Worm (Caenorhabditis elegans) whole organism, L3 larva: ENCODE results near the gene ptr-25.

Source experiments
- R02D3.7 ChIP-seq: fragments of 150-350 bp; optimal IDR thresholded peaks from 2 replicates; lab custom pipeline; 2014; ENCODE audit warnings: missing biosample characterization, missing genetic modification characterization
- aly-2 ChIP-seq: fragments of 150-350 bp; optimal IDR thresholded peaks from 2 replicates; lab custom pipeline; 2014; ENCODE audit warnings: missing biosample characterization, missing genetic modification characterization
- ama-1 ChIP-seq: fragments of 150-350 bp; optimal IDR thresholded peaks from 2 replicates; lab custom pipeline; 2018
- ceh-28 ChIP-seq: fragments of 150-350 bp; optimal IDR thresholded peaks from 2 replicates; lab custom pipeline; 2014; ENCODE audit warnings: missing biosample characterization, missing genetic modification reagents, missing genetic modification characterization
- ceh-82 ChIP-seq: fragments of 150-350 bp; optimal IDR thresholded peaks from 2 replicates; lab custom pipeline; 2014; ENCODE audit warnings: missing biosample characterization, missing genetic modification characterization
- ceh-9 ChIP-seq: sonication (generic microtip); optimal IDR thresholded peaks from 2 replicates; lab custom pipeline; 2018; ENCODE audit warnings: missing biosample characterization, missing genetic modification characterization
- daf-12 ChIP-seq: fragments of 150-350 bp; optimal IDR thresholded peaks from 2 replicates; lab custom pipeline; 2014; ENCODE audit warnings: missing biosample characterization, missing genetic modification reagents, missing genetic modification characterization
- egl-27 ChIP-seq: sonication (generic microtip); optimal IDR thresholded peaks from 4 replicates; lab custom pipeline; 2017; ENCODE audit warnings: missing biosample characterization, missing genetic modification reagents, missing genetic modification characterization
- elt-1 ChIP-seq: fragments of 150-350 bp; optimal IDR thresholded peaks from 2 replicates; lab custom pipeline; 2014; ENCODE audit warnings: missing biosample characterization, missing genetic modification characterization
- elt-2 ChIP-seq: sonication (generic microtip); optimal IDR thresholded peaks from 2 replicates; lab custom pipeline; 2016; ENCODE audit warnings: missing genetic modification reagents, mild to moderate bottlenecking, missing genetic modification characterization, missing compliant biosample characterization
- elt-3 ChIP-seq, 3 experiments: fragments of 150-350 bp in 1 of 3; sonication (generic microtip) in 2 of 3; optimal IDR thresholded peaks; 2 replicates in 2 of 3; 4 replicates in 1 of 3; lab custom pipeline; 2014 to 2017; ENCODE audit warnings: missing biosample characterization in 3 of 3, missing genetic modification characterization in 3 of 3
- eor-1 ChIP-seq, 2 experiments: fragments of 150-350 bp; optimal IDR thresholded peaks; 2 replicates each; lab custom pipeline; 2014 to 2018; ENCODE audit warnings: missing biosample characterization in 2 of 2, missing genetic modification characterization in 2 of 2
- fkh-10 ChIP-seq: sonication (generic microtip); optimal IDR thresholded peaks from 2 replicates; lab custom pipeline; 2017; ENCODE audit warnings: missing biosample characterization, missing genetic modification reagents, missing genetic modification characterization
- fkh-2 ChIP-seq: fragments of 150-350 bp; optimal IDR thresholded peaks from 2 replicates; lab custom pipeline; 2014; ENCODE audit warnings: missing biosample characterization, missing genetic modification reagents, missing genetic modification characterization
- fos-1 ChIP-seq: fragments of 150-350 bp; optimal IDR thresholded peaks from 2 replicates; lab custom pipeline; 2014; ENCODE audit warnings: missing biosample characterization, missing genetic modification characterization
- hmg-11 ChIP-seq: sonication (generic microtip); optimal IDR thresholded peaks from 2 replicates; lab custom pipeline; 2016; ENCODE audit warnings: missing genetic modification characterization, missing compliant biosample characterization
- lin-15B ChIP-seq: fragments of 150-350 bp; optimal IDR thresholded peaks from 2 replicates; lab custom pipeline; 2014; ENCODE audit warnings: missing biosample characterization, missing genetic modification characterization
- lin-39 ChIP-seq: fragments of 150-350 bp; optimal IDR thresholded peaks from 2 replicates; lab custom pipeline; 2018; ENCODE audit warnings: missing biosample characterization, missing genetic modification reagents, missing genetic modification characterization
- lsy-12 ChIP-seq: sonication (generic microtip); optimal IDR thresholded peaks from 2 replicates; lab custom pipeline; 2016; ENCODE audit warnings: mild to moderate bottlenecking, missing genetic modification characterization, missing compliant biosample characterization
- mdl-1 ChIP-seq: fragments of 150-350 bp; optimal IDR thresholded peaks from 2 replicates; lab custom pipeline; 2014; ENCODE audit warnings: missing biosample characterization, missing genetic modification characterization
- mml-1 ChIP-seq: fragments of 150-350 bp; sonication (generic microtip); optimal IDR thresholded peaks from 3 replicates; lab custom pipeline; 2014; ENCODE audit warnings: missing biosample characterization, missing genetic modification characterization
- nfya-1 ChIP-seq: sonication (generic microtip); optimal IDR thresholded peaks from 2 replicates; lab custom pipeline; 2017; ENCODE audit warnings: missing genetic modification characterization, mild to moderate bottlenecking, missing compliant biosample characterization, antibody characterized with exemption, moderate library complexity; ENCODE audit not compliant: insufficient read depth
- nhr-11 ChIP-seq: fragments of 150-350 bp; optimal IDR thresholded peaks from 2 replicates; lab custom pipeline; 2014; ENCODE audit warnings: missing biosample characterization, missing genetic modification characterization
- nhr-12 ChIP-seq: fragments of 150-350 bp; optimal IDR thresholded peaks from 2 replicates; lab custom pipeline; 2014; ENCODE audit warnings: missing biosample characterization, missing genetic modification characterization
- nhr-23 ChIP-seq: fragments of 150-350 bp; optimal IDR thresholded peaks from 2 replicates; lab custom pipeline; 2014; ENCODE audit warnings: missing biosample characterization, missing genetic modification reagents, missing genetic modification characterization
- nhr-237 ChIP-seq: fragments of 150-350 bp; optimal IDR thresholded peaks from 2 replicates; lab custom pipeline; 2014; ENCODE audit warnings: missing biosample characterization, missing genetic modification characterization
- nhr-25 ChIP-seq: sonication (generic microtip); optimal IDR thresholded peaks from 2 replicates; lab custom pipeline; 2017; ENCODE audit warnings: missing biosample characterization, missing genetic modification characterization
- nhr-28 ChIP-seq: fragments of 150-350 bp; optimal IDR thresholded peaks from 2 replicates; lab custom pipeline; 2014; ENCODE audit warnings: missing biosample characterization, missing genetic modification characterization
- nhr-43 ChIP-seq: sonication (generic microtip); optimal IDR thresholded peaks from 2 replicates; lab custom pipeline; 2016; ENCODE audit warnings: mild to moderate bottlenecking, missing genetic modification characterization, missing compliant biosample characterization; ENCODE audit not compliant: poor library complexity, severe bottlenecking
- nhr-67 ChIP-seq: fragments of 150-350 bp; optimal IDR thresholded peaks from 2 replicates; lab custom pipeline; 2014; ENCODE audit warnings: missing biosample characterization, missing genetic modification characterization
- nhr-76 ChIP-seq: fragments of 150-350 bp; sonication (generic microtip); optimal IDR thresholded peaks from 5 replicates; lab custom pipeline; 2014; ENCODE audit warnings: missing biosample characterization, missing genetic modification characterization
- pha-4 ChIP-seq: fragments of 150-350 bp; optimal IDR thresholded peaks from 2 replicates; lab custom pipeline; 2014; ENCODE audit warnings: missing biosample characterization, missing genetic modification reagents, missing genetic modification characterization
- skn-1 ChIP-seq: fragments of 150-350 bp; optimal IDR thresholded peaks from 2 replicates; lab custom pipeline; 2014; ENCODE audit warnings: missing biosample characterization, missing genetic modification characterization
- snpc-4 ChIP-seq: fragments of 150-350 bp; optimal IDR thresholded peaks from 2 replicates; lab custom pipeline; 2014; ENCODE audit warnings: missing biosample characterization, missing genetic modification characterization
- tbx-2 ChIP-seq: sonication (generic microtip); optimal IDR thresholded peaks from 2 replicates; lab custom pipeline; 2016; ENCODE audit warnings: mild to moderate bottlenecking, missing genetic modification characterization, missing compliant biosample characterization
- unc-39 ChIP-seq: sonication (generic microtip); optimal IDR thresholded peaks from 4 replicates; lab custom pipeline; 2017; ENCODE audit warnings: missing biosample characterization, missing genetic modification characterization
- unc-62 ChIP-seq: fragments of 150-350 bp; sonication (generic microtip); optimal IDR thresholded peaks from 4 replicates; lab custom pipeline; 2014; ENCODE audit warnings: missing biosample characterization, missing genetic modification reagents, missing genetic modification characterization
- zag-1 ChIP-seq: fragments of 150-350 bp; optimal IDR thresholded peaks from 2 replicates; lab custom pipeline; 2014; ENCODE audit warnings: missing biosample characterization, missing genetic modification characterization
- ztf-4 ChIP-seq: fragments of 150-350 bp; optimal IDR thresholded peaks from 2 replicates; lab custom pipeline; 2014; ENCODE audit warnings: missing biosample characterization, missing genetic modification characterization

ptr-25 gene

DNA sequence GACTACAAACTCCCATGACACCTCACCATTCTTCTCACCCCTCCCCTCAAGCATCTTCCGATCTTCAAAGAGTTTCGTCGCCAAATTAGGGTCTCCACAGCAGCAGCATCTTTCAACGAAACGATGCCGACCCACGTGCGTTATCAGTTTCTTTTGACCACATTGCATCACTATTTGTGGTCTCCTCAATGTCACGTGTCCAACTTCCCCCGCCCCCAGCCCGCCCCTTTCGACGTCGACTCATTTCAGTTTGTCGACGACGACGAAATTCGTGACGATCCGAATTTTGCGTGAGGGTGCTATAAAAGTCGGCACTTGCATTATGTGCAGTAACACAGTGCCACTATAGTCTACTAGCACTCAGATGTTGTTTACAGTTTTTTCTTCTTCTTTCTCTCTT lies 46.3 kb downstream of the ptr-25 start (continued):
- TF ChIP-seq fos-1 (no peak), nhr-11 (tag; lab: Kevin White, UChicago) (no peak), lsy-12 (tag; lab: Kevin White, UChicago) (peak; percentile 55), nhr-237 (tag; lab: Kevin White, UChicago) (no peak), egl-27 (tag; lab: Kevin White, UChicago) (no peak), nfya-1 (tag; lab: Kevin White, UChicago) (peak; percentile 35), ztf-4 (tag; lab: Kevin White, UChicago) (no peak), tbx-2 (no peak), ceh-82 (tag; lab: Kevin White, UChicago) (no peak), ama-1 (peak; percentile 64), nhr-23 (tag; lab: Kevin White, UChicago) (peak; percentile 71), lin-15B (tag; lab: Kevin White, UChicago) (no peak), mdl-1 (tag; lab: Kevin White, UChicago) (peak; percentile 56), nhr-12 (no peak), R02D3.7 (tag; lab: Kevin White, UChicago) (no peak), hmg-11 (tag; lab: Kevin White, UChicago) (no peak), elt-2 (tag; lab: Kevin White, UChicago) (peak; percentile 96), aly-2 (no peak), nhr-67 (no peak), elt-3 (tag; optimal IDR thresholded peaks at IDR 0.05; lab: Kevin White, UChicago) (peak in 1 of 3 experiments; percentile 67), fkh-10 (GFP tag; lab: Kevin White, UChicago) (no peak), eor-1 (tag; optimal IDR thresholded peaks at IDR 0.05; lab: Kevin White, UChicago) (no peak), nhr-43 (tag; lab: Kevin White, UChicago) (peak; percentile 84)

DNA sequence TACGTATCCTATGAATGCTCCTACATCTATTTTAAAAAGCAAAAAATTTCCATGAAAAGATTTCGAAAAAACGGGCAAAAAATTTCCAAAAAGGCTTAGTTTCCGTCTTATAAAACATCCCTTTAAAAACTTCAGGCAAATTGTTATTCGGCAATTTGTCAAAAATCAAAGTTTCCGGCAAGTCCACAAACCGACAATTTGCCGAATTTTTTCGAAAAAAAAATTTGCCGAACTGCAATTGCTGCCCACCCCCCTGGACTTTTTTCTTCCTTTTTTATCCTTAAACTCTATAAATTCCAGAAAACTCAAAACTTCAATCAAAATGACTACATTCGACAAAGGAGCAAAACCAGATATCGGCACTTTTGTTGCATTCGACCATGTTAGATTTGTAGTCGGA lies 47.3 kb downstream of the ptr-25 start, which contains the start of gene hpd-1:
hpd-1 (plus strand) TSS at position 301 of the 400 bp plus-strand sequence.
- no peak for TF ChIP-seq nhr-11 (tag; lab: Kevin White, UChicago)
- TF ChIP-seq lsy-12 (tag; lab: Kevin White, UChicago), result no peak
- no peak for TF ChIP-seq fos-1
- no peak for TF ChIP-seq zag-1 (tag; lab: Kevin White, UChicago)
- TF ChIP-seq nhr-237 (tag; lab: Kevin White, UChicago), result no peak
- no peak for TF ChIP-seq mml-1 (tag; lab: Kevin White, UChicago)
- TF ChIP-seq ztf-4 (tag; lab: Kevin White, UChicago), result no peak
- TF ChIP-seq lin-15B (tag; lab: Kevin White, UChicago), result no peak
- TF ChIP-seq mdl-1 (tag; lab: Kevin White, UChicago), result no peak
- TF ChIP-seq egl-27 (tag; lab: Kevin White, UChicago), result no peak
- no peak for TF ChIP-seq nhr-67
- TF ChIP-seq ceh-82 (tag; lab: Kevin White, UChicago), result no peak
- TF ChIP-seq nhr-76 (tag; lab: Kevin White, UChicago), result no peak
- TF ChIP-seq tbx-2, result no peak
- TF ChIP-seq nfya-1 (tag; lab: Kevin White, UChicago), result no peak
- TF ChIP-seq nhr-28, result no peak
- TF ChIP-seq unc-62 (GFP tag; lab: Kevin White, UChicago), result no peak
- no peak for TF ChIP-seq nhr-12
- TF ChIP-seq elt-2 (tag; lab: Kevin White, UChicago), result no peak

DNA sequence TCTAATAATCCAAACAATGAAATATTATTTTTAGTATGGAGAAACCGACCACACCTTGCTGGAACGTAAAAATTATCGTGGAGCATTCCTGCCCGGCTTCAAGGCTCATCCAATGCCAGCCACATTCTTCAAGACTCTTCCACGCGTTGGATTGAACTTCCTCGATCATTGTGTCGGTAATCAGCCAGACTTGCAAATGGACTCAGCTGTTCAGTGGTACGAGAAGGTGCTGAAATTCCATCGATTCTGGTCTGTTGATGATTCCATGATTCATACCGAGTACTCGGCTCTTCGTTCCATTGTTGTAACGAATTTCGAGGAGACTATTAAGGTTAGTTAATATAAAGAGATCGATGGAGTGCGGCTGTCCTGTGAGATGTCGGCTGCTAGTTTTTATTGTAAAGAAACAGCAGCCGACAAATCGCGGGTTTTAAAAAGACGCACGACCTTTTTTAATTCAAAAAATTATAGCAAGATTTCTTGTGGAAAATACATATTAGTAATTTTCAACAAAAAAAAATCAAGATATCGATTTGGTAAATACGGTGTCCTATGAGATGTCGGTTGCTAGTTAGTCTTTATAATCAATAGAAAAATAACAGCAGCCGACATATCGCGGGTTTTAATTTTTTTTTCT lies 48.3 kb downstream of the ptr-25 start:
- TF ChIP-seq daf-12 (tag; lab: Kevin White, UChicago), result no peak
- TF ChIP-seq elt-1 (tag; lab: Kevin White, UChicago), result no peak
- peak; percentile 85 for TF ChIP-seq ama-1
- TF ChIP-seq snpc-4 (tag; lab: Kevin White, UChicago), result peak; percentile 50
- TF ChIP-seq lin-15B (tag; lab: Kevin White, UChicago), result no peak
- no peak for TF ChIP-seq nhr-11 (tag; lab: Kevin White, UChicago)

DNA sequence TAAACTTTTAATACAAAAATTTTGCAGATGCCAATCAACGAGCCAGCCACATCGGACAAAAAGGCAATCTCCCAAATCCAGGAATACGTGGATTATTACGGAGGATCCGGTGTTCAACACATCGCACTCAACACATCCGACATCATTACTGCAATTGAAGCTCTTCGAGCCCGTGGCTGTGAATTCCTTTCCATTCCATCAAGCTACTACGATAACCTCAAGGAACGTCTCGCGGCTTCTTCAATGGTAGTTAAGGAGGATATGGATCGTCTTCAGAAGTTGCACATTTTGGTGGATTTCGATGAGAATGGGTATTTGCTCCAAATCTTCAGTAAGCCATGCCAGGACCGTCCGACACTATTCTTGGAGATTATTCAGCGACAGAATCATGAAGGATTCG lies 49.1 kb downstream of the ptr-25 start:
- TF ChIP-seq nhr-25 (tag; lab: Kevin White, UChicago) (no peak), ama-1 (peak; percentile 82), nhr-43 (tag; lab: Kevin White, UChicago) (peak; percentile 72)

DNA sequence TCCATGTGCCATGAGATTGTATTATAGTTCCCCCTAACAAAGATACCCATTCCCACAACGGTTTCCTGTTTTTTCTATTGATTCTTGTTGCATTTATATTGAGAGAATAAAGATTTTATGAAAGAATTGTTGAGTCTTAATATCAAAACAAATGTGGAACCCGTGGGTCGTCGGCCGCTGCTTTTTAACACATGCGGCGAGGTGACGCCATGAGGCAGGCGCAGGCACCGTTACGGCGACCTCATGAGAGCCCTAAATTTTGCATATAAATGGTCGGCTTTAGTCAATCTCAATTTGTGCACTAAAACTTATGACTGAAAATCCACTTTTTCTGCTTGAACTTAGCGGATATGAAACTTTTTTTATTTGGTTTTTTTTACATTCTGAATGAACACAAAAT lies 49.6 kb downstream of the ptr-25 start:
- TF ChIP-seq skn-1 (tag; lab: Kevin White, UChicago) (no peak), nhr-43 (tag; lab: Kevin White, UChicago) (peak; percentile 14), ceh-9 (tag; lab: Kevin White, UChicago) (no peak), pha-4 (tag; lab: Kevin White, UChicago) (no peak), lin-39 (tag; lab: Kevin White, UChicago) (no peak), nhr-25 (tag; lab: Kevin White, UChicago) (peak; percentile 8), ceh-28 (tag; lab: Kevin White, UChicago) (no peak), ama-1 (peak; percentile 87), elt-2 (tag; lab: Kevin White, UChicago) (peak; percentile 2), snpc-4 (tag; lab: Kevin White, UChicago) (no peak), ceh-82 (tag; lab: Kevin White, UChicago) (no peak), nfya-1 (tag; lab: Kevin White, UChicago) (no peak), nhr-23 (tag; lab: Kevin White, UChicago) (peak; percentile 10), fkh-2 (tag; lab: Kevin White, UChicago) (no peak), unc-39 (tag; lab: Kevin White, UChicago) (no peak), nhr-11 (tag; lab: Kevin White, UChicago) (no peak), nhr-76 (tag; lab: Kevin White, UChicago) (no peak), ztf-4 (tag; lab: Kevin White, UChicago) (no peak)
